Fruit fly (Drosophila melanogaster) whole organism, embryonic: Measurements from ENCODE around the gene Drgx.

Source experiments
- Atf3 ChIP-seq: fragments of 200-800 bp; sonication (Bioruptor generic); optimal IDR thresholded peaks from 3 replicates; lab custom pipeline; 2016; ENCODE audit warnings: missing biosample characterization, missing genetic modification characterization
- CG11504 ChIP-seq: fragments of 200-800 bp; sonication (Bioruptor generic); optimal IDR thresholded peaks from 3 replicates; lab custom pipeline; 2019; ENCODE audit warnings: missing biosample characterization, mild to moderate bottlenecking, missing genetic modification characterization, moderate library complexity
- CG15601 ChIP-seq: fragments of 200-800 bp; sonication (Bioruptor generic); optimal IDR thresholded peaks from 3 replicates; lab custom pipeline; 2019; ENCODE audit warnings: missing biosample characterization, mild to moderate bottlenecking, missing genetic modification characterization, moderate library complexity
- CG18011 ChIP-seq: fragments of 200-800 bp; sonication (Bioruptor generic); optimal IDR thresholded peaks from 2 replicates; lab custom pipeline; 2017; ENCODE audit warnings: missing biosample characterization, missing genetic modification characterization, mild to moderate bottlenecking, moderate library complexity, missing genotype
- CG18476 ChIP-seq: fragments of 200-800 bp; sonication (Bioruptor generic); optimal IDR thresholded peaks from 2 replicates; lab custom pipeline; 2016; ENCODE audit warnings: missing biosample characterization, mild to moderate bottlenecking, missing genetic modification characterization
- CG30431 ChIP-seq: fragments of 200-800 bp; sonication (Bioruptor generic); optimal IDR thresholded peaks from 2 replicates; lab custom pipeline; 2017; ENCODE audit warnings: missing biosample characterization, missing genetic modification characterization
- CG31441 ChIP-seq: fragments of 200-800 bp; sonication (Bioruptor generic); IDR thresholded peaks from 2 replicates; pipeline ENCODE4 v1.3.6; 2022; ENCODE audit warnings: missing biosample characterization, missing genetic modification characterization
- CG3281 ChIP-seq: fragments of 200-800 bp; sonication (Bioruptor generic); optimal IDR thresholded peaks from 3 replicates; lab custom pipeline; 2017; ENCODE audit warnings: missing biosample characterization, mild to moderate bottlenecking, missing genetic modification characterization
- CG34224 ChIP-seq: fragments of 200-800 bp; sonication (Bioruptor generic); IDR thresholded peaks from 3 replicates; pipeline ENCODE4 v1.3.6; 2022; ENCODE audit warnings: missing biosample characterization, missing genetic modification characterization; ENCODE audit not compliant: partially characterized antibody
- CG3838 ChIP-seq: fragments of 200-800 bp; sonication (Bioruptor generic); optimal IDR thresholded peaks from 3 replicates; lab custom pipeline; 2016; ENCODE audit warnings: missing biosample characterization, missing genetic modification characterization
- CG7357 ChIP-seq: fragments of 200-800 bp; sonication (Bioruptor generic); IDR thresholded peaks from 3 replicates; pipeline ENCODE4 v1.3.6; 2022; ENCODE audit warnings: missing biosample characterization, missing genetic modification characterization
- CG8290 ChIP-seq, 3 experiments: fragments of 200-800 bp; sonication (Bioruptor generic); optimal IDR thresholded peaks; 2 replicates each; lab custom pipeline; 2016 to 2019; ENCODE audit warnings: missing biosample characterization in 3 of 3, missing genetic modification characterization in 3 of 3, mild to moderate bottlenecking in 2 of 3, moderate library complexity in 1 of 3
- CG8359 ChIP-seq: fragments of 200-800 bp; sonication (Bioruptor generic); optimal IDR thresholded peaks from 2 replicates; lab custom pipeline; 2017; ENCODE audit warnings: missing biosample characterization, mild to moderate bottlenecking, missing genetic modification characterization, borderline replicate concordance
- CG8765 ChIP-seq: fragments of 200-800 bp; sonication (Bioruptor generic); IDR thresholded peaks from 2 replicates; pipeline ENCODE4 v1.3.6; 2022; ENCODE audit warnings: missing biosample characterization, missing genetic modification characterization
- CG9932 ChIP-seq: fragments of 200-800 bp; sonication (Bioruptor generic); IDR thresholded peaks from 2 replicates; pipeline ENCODE4 v1.3.6; 2022; ENCODE audit warnings: missing biosample characterization, missing genetic modification characterization
- D19B ChIP-seq: fragments of 200-800 bp; sonication (Bioruptor generic); optimal IDR thresholded peaks from 2 replicates; lab custom pipeline; 2017; ENCODE audit warnings: missing biosample characterization, mild to moderate bottlenecking, missing genetic modification characterization
- Dbx ChIP-seq: fragments of 200-800 bp; sonication (Bioruptor generic); IDR thresholded peaks from 3 replicates; pipeline ENCODE4 v1.3.6; 2022; ENCODE audit warnings: missing biosample characterization, missing genetic modification characterization
- Dip3 ChIP-seq: fragments of 200-800 bp; sonication (Bioruptor generic); optimal IDR thresholded peaks from 3 replicates; lab custom pipeline; 2016; ENCODE audit warnings: missing biosample characterization, missing genetic modification characterization
- Dref ChIP-seq: fragments of 200-800 bp; sonication (Bioruptor generic); IDR thresholded peaks from 2 replicates; pipeline ENCODE4 v1.3.6; 2022; ENCODE audit warnings: missing biosample characterization, missing genetic modification characterization
- Eip74EF ChIP-seq, 2 experiments: fragments of 200-800 bp in 1 of 2; fragments of >200 bp in 1 of 2; sonication (Bioruptor generic) in 1 of 2; optimal IDR thresholded peaks; 2 replicates each; lab custom pipeline; 2017 to 2019; ENCODE audit warnings: missing biosample characterization in 2 of 2, missing genetic modification characterization in 2 of 2, mild to moderate bottlenecking in 1 of 2, moderate library complexity in 1 of 2
- Fer1 ChIP-seq: fragments of 200-800 bp; sonication (Bioruptor generic); optimal IDR thresholded peaks from 2 replicates; lab custom pipeline; 2017; ENCODE audit warnings: missing biosample characterization, mild to moderate bottlenecking, missing genetic modification characterization
- Fer2 ChIP-seq: fragments of 200-800 bp; sonication (Bioruptor generic); optimal IDR thresholded peaks from 2 replicates; lab custom pipeline; 2018; ENCODE audit warnings: missing biosample characterization, mild to moderate bottlenecking, missing genetic modification characterization, moderate library complexity
- HLH3B ChIP-seq: fragments of 200-800 bp; sonication (Bioruptor generic); IDR thresholded peaks from 2 replicates; pipeline ENCODE4 v1.3.6; 2022; ENCODE audit warnings: missing biosample characterization, missing genetic modification characterization
- HLH54F ChIP-seq: fragments of 200-800 bp; sonication (Bioruptor generic); optimal IDR thresholded peaks from 3 replicates; lab custom pipeline; 2016; ENCODE audit warnings: missing biosample characterization, missing genetic modification characterization
- HLHmδ ChIP-seq: fragments of 200-800 bp; sonication (Bioruptor generic); optimal IDR thresholded peaks from 2 replicates; lab custom pipeline; 2018; ENCODE audit warnings: missing biosample characterization, mild to moderate bottlenecking, missing genetic modification characterization, moderate library complexity
- Kr ChIP-seq: fragments of 200-800 bp; sonication (Bioruptor generic); optimal IDR thresholded peaks from 2 replicates; lab custom pipeline; 2017; ENCODE audit warnings: missing biosample characterization, mild to moderate bottlenecking, missing genetic modification characterization
- Lhr ChIP-seq: fragments of 200-800 bp; sonication (Bioruptor generic); optimal IDR thresholded peaks from 3 replicates; lab custom pipeline; 2017; ENCODE audit warnings: mild to moderate bottlenecking, missing biosample characterization, missing genetic modification reagents, missing genetic modification characterization
- Lim3 ChIP-seq: fragments of 200-800 bp; sonication (Bioruptor generic); IDR thresholded peaks from 2 replicates; pipeline ENCODE4 v1.3.6; 2022; ENCODE audit warnings: missing biosample characterization, missing genetic modification characterization
- MBD-R2 ChIP-seq: fragments of 200-800 bp; sonication (Bioruptor generic); IDR thresholded peaks from 2 replicates; pipeline ENCODE4 v1.3.6; 2022; ENCODE audit warnings: missing biosample characterization, missing genetic modification characterization
- Pdp1 ChIP-seq, 2 experiments: fragments of 200-800 bp; sonication (Bioruptor generic); optimal IDR thresholded peaks; 3 replicates each; lab custom pipeline; 2016; ENCODE audit warnings: missing biosample characterization in 2 of 2, missing genetic modification characterization in 2 of 2, mild to moderate bottlenecking in 1 of 2, moderate library complexity in 1 of 2
- Ptx1 ChIP-seq: fragments of 200-800 bp; sonication (Bioruptor generic); IDR thresholded peaks from 2 replicates; pipeline ENCODE4 v1.3.6; 2022; ENCODE audit warnings: missing biosample characterization, missing genetic modification characterization
- Stat92E ChIP-seq, 3 experiments: fragments of >200 bp in 2 of 3; fragments of 200-800 bp in 1 of 3; sonication (Bioruptor generic) in 1 of 3; optimal IDR thresholded peaks; 2 replicates each; lab custom pipeline; 2017 to 2019; ENCODE audit warnings: missing biosample characterization in 3 of 3, missing genetic modification characterization in 3 of 3, mild to moderate bottlenecking in 1 of 3, moderate library complexity in 1 of 3
- Taf1 ChIP-seq: fragments of 200-800 bp; sonication (Bioruptor generic); IDR thresholded peaks from 2 replicates; pipeline ENCODE4 v1.3.6; 2022; ENCODE audit warnings: missing biosample characterization, missing genetic modification characterization
- Xrp1 ChIP-seq: fragments of 200-800 bp; sonication (Bioruptor generic); IDR thresholded peaks from 2 replicates; pipeline ENCODE4 v1.3.6; 2022; ENCODE audit warnings: missing biosample characterization, missing genetic modification characterization
- chinmo ChIP-seq: fragments of 200-800 bp; sonication (Bioruptor generic); IDR thresholded peaks from 4 replicates; pipeline ENCODE4 v1.3.6; 2022; ENCODE audit warnings: missing biosample characterization, missing genetic modification characterization; ENCODE audit not compliant: partially characterized antibody
- croc ChIP-seq: fragments of 200-800 bp; sonication (Bioruptor generic); conservative IDR thresholded peaks from 3 replicates; pipeline ENCODE4 v1.3.6; 2022; ENCODE audit warnings: missing biosample characterization, missing genetic modification characterization
- danr ChIP-seq: fragments of 200-800 bp; sonication (Bioruptor generic); IDR thresholded peaks from 2 replicates; pipeline ENCODE4 v1.3.6; 2022; ENCODE audit warnings: missing biosample characterization, missing genetic modification characterization
- disco-r ChIP-seq: fragments of 200-800 bp; sonication (Bioruptor generic); optimal IDR thresholded peaks from 2 replicates; lab custom pipeline; 2016; ENCODE audit warnings: missing biosample characterization, missing genetic modification characterization
- gsb ChIP-seq: fragments of 200-800 bp; sonication (Bioruptor generic); IDR thresholded peaks from 2 replicates; pipeline ENCODE4 v1.3.6; 2022; ENCODE audit warnings: missing biosample characterization, missing genetic modification characterization
- h ChIP-seq: fragments of >200 bp; optimal IDR thresholded peaks from 2 replicates; lab custom pipeline; 2017
- mam ChIP-seq: fragments of 200-800 bp; sonication (Bioruptor generic); optimal IDR thresholded peaks from 3 replicates; lab custom pipeline; 2016; ENCODE audit warnings: missing biosample characterization, missing genetic modification characterization
- oc ChIP-seq: fragments of 200-800 bp; sonication (Bioruptor generic); optimal IDR thresholded peaks from 2 replicates; lab custom pipeline; 2018; ENCODE audit warnings: missing biosample characterization, mild to moderate bottlenecking, missing genetic modification characterization, moderate library complexity
- odd ChIP-seq: fragments of 200-800 bp; sonication (Bioruptor generic); optimal IDR thresholded peaks from 2 replicates; lab custom pipeline; 2017; ENCODE audit warnings: missing biosample characterization, mild to moderate bottlenecking, missing genetic modification characterization
- org-1 ChIP-seq: fragments of 200-800 bp; sonication (Bioruptor generic); optimal IDR thresholded peaks from 2 replicates; lab custom pipeline; 2017; ENCODE audit warnings: missing biosample characterization, missing genetic modification characterization
- sob ChIP-seq: fragments of 200-800 bp; sonication (Bioruptor generic); IDR thresholded peaks from 2 replicates; pipeline ENCODE4 v1.3.6; 2022; ENCODE audit warnings: missing biosample characterization, missing genetic modification characterization
- sug ChIP-seq: fragments of 200-800 bp; optimal IDR thresholded peaks from 2 replicates; lab custom pipeline; 2019; ENCODE audit warnings: missing biosample characterization, mild to moderate bottlenecking, missing genetic modification characterization, moderate library complexity
- tio ChIP-seq: fragments of 200-800 bp; sonication (Bioruptor generic); optimal IDR thresholded peaks from 2 replicates; lab custom pipeline; 2017; ENCODE audit warnings: missing biosample characterization, missing genetic modification characterization, inconsistent platforms
- trh ChIP-seq: fragments of 200-800 bp; sonication (Bioruptor generic); optimal IDR thresholded peaks from 2 replicates; lab custom pipeline; 2016; ENCODE audit warnings: missing biosample characterization, missing genetic modification characterization
- tup ChIP-seq: fragments of 200-800 bp; sonication (Bioruptor generic); optimal IDR thresholded peaks from 2 replicates; lab custom pipeline; 2016; ENCODE audit warnings: missing biosample characterization, mild to moderate bottlenecking, missing genetic modification characterization, moderate library complexity
- tx ChIP-seq: fragments of 200-800 bp; sonication (Bioruptor generic); optimal IDR thresholded peaks from 2 replicates; lab custom pipeline; 2016; ENCODE audit warnings: missing biosample characterization, missing genetic modification characterization

Gene Drgx

dm6 chr2L:3655698-3656105 lies 6.8 kb upstream of the Drgx start (continued):
- TF ChIP-seq D19B (GFP tag; lab: Kevin White, UChicago) (peak; percentile 93), org-1 (GFP tag; lab: Kevin White, UChicago) (peak; percentile 99), Fer2 (tag; lab: Kevin White, UChicago) (peak; percentile 97), Taf1 (GFP tag; lab: Robert Waterston, UW) (peak; percentile 98), CG8359 (GFP tag; lab: Kevin White, UChicago) (peak; percentile 95), h (lab: Kevin White, UChicago) (no peak), CG9932 (GFP tag; lab: Robert Waterston, UW) (peak; percentile 99), Dip3 (peak; percentile 97), CG8765 (GFP tag; lab: Robert Waterston, UW) (peak; percentile 95), tup (GFP tag; lab: Kevin White, UChicago) (peak; percentile 91), Atf3 (GFP tag; lab: Kevin White, UChicago) (peak; percentile 94), Dbx (GFP tag; lab: Robert Waterston, UW) (peak; percentile 98), Dref (GFP tag; lab: Robert Waterston, UW) (peak; percentile 38; the same call in 1 of the 2 replicates), Ptx1 (peak; percentile 98), gsb (GFP tag; lab: Robert Waterston, UW) (peak; percentile 96), CG34224 (GFP tag; lab: Robert Waterston, UW) (no peak), croc (GFP tag; lab: Robert Waterston, UW) (peak; percentile 97), odd (peak; percentile 98), trh (GFP tag; lab: Kevin White, UChicago) (peak; percentile 87), HLH54F (GFP tag; lab: Kevin White, UChicago) (peak; percentile 97), CG11504 (tag; lab: Kevin White, UChicago) (peak; percentile 97), CG15601 (tag; lab: Kevin White, UChicago) (peak; percentile 98), CG30431 (peak; percentile 97), CG3281 (GFP tag; lab: Kevin White, UChicago) (peak; percentile 99), disco-r (GFP tag; lab: Kevin White, UChicago) (peak; percentile 97), tio (peak; percentile 95), mam (GFP tag; lab: Kevin White, UChicago) (peak; percentile 98), CG18476 (GFP tag; lab: Kevin White, UChicago) (peak; percentile 95), CG7357 (GFP tag; lab: Robert Waterston, UW) (peak; percentile 92), Kr (GFP tag; lab: Kevin White, UChicago) (peak; percentile 80), CG8290 (GFP tag; optimal IDR thresholded peaks at IDR 0.05; lab: Kevin White, UChicago) (peak; percentile 97), CG8290 (tag; optimal IDR thresholded peaks at IDR 0.05; lab: Kevin White, UChicago) (peak; percentile 88 to 99), tx (GFP tag; lab: Kevin White, UChicago) (peak; percentile 98), Fer1 (GFP tag; lab: Kevin White, UChicago) (peak; percentile 99), CG31441 (peak; percentile 95), HLH3B (GFP tag; lab: Robert Waterston, UW) (peak; percentile 98), Pdp1 (GFP tag; optimal IDR thresholded peaks at IDR 0.05; lab: Kevin White, UChicago) (peak; percentile 97 to 98), sob (GFP tag; lab: Robert Waterston, UW) (peak; percentile 98), chinmo (GFP tag; lab: Robert Waterston, UW) (peak; percentile 74; the same call in 1 of the 4 replicates), Xrp1 (GFP tag; lab: Robert Waterston, UW) (peak; percentile 99), Stat92E (GFP tag; optimal IDR thresholded peaks at IDR 0.05; lab: Kevin White, UChicago) (peak in 1 of 3 experiments; percentile 98), Lim3 (GFP tag; lab: Robert Waterston, UW) (peak; percentile 92), CG18011 (GFP tag; lab: Kevin White, UChicago) (peak; percentile 90), sug (peak; percentile 98), Eip74EF (GFP tag; optimal IDR thresholded peaks at IDR 0.05; lab: Kevin White, UChicago) (peak in 1 of 2 experiments; percentile 98), danr (GFP tag; lab: Robert Waterston, UW) (peak; percentile 95), Lhr (GFP tag; lab: Kevin White, UChicago) (peak; percentile 93), oc (tag; lab: Kevin White, UChicago) (peak; percentile 98), HLHmδ (GFP tag; lab: Kevin White, UChicago) (no peak), MBD-R2 (peak; percentile 98), CG3838 (GFP tag; lab: Kevin White, UChicago) (peak; percentile 88)
